Worm (Caenorhabditis elegans) whole organism, early embryonic: Measurements from ENCODE around the gene C16C8.10.

ENCODE experiments used
- ama-1 ChIP-seq: fragments of 150-350 bp; optimal IDR thresholded peaks from 2 replicates; lab custom pipeline; 2014
- ceh-36 ChIP-seq: sonication (generic microtip); optimal IDR thresholded peaks from 2 replicates; lab custom pipeline; 2016; ENCODE audit warnings: missing genetic modification characterization, inconsistent platforms, missing compliant biosample characterization
- flt-1 ChIP-seq: fragments of 200-800 bp; sonication (Bioruptor generic); IDR thresholded peaks from 2 replicates; pipeline ENCODE4 v1.3.6; 2022; ENCODE audit warnings: missing genetic modification characterization, missing compliant biosample characterization
- hnd-1 ChIP-seq: sonication (generic microtip); optimal IDR thresholded peaks from 2 replicates; lab custom pipeline; 2016; ENCODE audit warnings: missing genetic modification characterization, missing compliant biosample characterization
- sea-1 ChIP-seq: fragments of 200-800 bp; sonication (Bioruptor generic); conservative IDR thresholded peaks from 2 replicates; pipeline ENCODE4 v1.3.6; 2022; ENCODE audit warnings: missing genetic modification characterization, missing compliant biosample characterization
- tra-4 ChIP-seq: sonication (generic microtip); optimal IDR thresholded peaks from 2 replicates; lab custom pipeline; 2017; ENCODE audit warnings: missing genetic modification characterization, missing compliant biosample characterization

DNA sequence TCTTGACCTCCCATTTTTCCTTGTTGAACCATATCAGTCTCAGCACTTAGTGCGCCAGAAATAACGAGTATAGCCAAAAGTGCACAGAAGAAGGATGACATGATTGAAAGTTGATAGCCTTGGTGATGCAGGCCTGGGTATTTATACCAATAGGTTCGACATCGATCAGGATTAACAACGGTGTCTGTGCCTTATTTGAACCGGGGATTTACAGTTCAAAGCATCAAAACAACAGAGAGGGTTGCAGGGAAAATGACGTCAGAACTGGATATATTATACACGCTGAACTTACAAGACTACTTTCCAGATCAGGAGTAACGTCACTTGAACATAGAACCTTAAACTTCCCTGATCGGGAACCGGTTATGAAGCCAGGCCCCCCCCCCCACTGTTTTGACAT, 7.8 kb upstream of the C16C8.10 start, which contains the start of gene Y49F6B.12:
- TF ChIP-seq sea-1 (GFP tag; lab: Robert Waterston, UW) (no peak), ama-1 (lab: Kevin White, UChicago) (no peak), tra-4 (tag; lab: Kevin White, UChicago) (no peak), flt-1 (GFP tag; lab: Robert Waterston, UW) (no peak), ceh-36 (tag; lab: Kevin White, UChicago) (no peak), hnd-1 (tag; lab: Kevin White, UChicago) (no peak)
